Worm (Caenorhabditis elegans) whole organism, L2 larva: Measurements from ENCODE around the gene C24H11.2.

Experiments
- aly-2 ChIP-seq: fragments of 150-350 bp; optimal IDR thresholded peaks from 2 replicates; lab custom pipeline; 2014; ENCODE audit warnings: missing biosample characterization, missing genetic modification characterization
- blmp-1 ChIP-seq: sonication (generic microtip); optimal IDR thresholded peaks from 2 replicates; lab custom pipeline; 2017; ENCODE audit warnings: missing genetic modification characterization, mild to moderate bottlenecking, missing compliant biosample characterization, antibody characterized with exemption, moderate library complexity; ENCODE audit not compliant: insufficient read depth
- fos-1 ChIP-seq: fragments of 150-350 bp; optimal IDR thresholded peaks from 2 replicates; lab custom pipeline; 2014; ENCODE audit warnings: missing biosample characterization, missing genetic modification characterization
- sma-9 ChIP-seq, 2 experiments: fragments of 150-350 bp in 1 of 2; sonication (generic microtip) in 1 of 2; optimal IDR thresholded peaks; 2 replicates each; lab custom pipeline; 2014 to 2016; ENCODE audit warnings: missing genetic modification characterization in 2 of 2, mild to moderate bottlenecking in 1 of 2, missing biosample characterization in 1 of 2, missing compliant biosample characterization in 1 of 2, missing genetic modification reagents in 1 of 2, moderate library complexity in 1 of 2
- snpc-4 ChIP-seq: fragments of 150-350 bp; optimal IDR thresholded peaks from 2 replicates; lab custom pipeline; 2014; ENCODE audit warnings: missing biosample characterization, missing genetic modification characterization
- ztf-11 ChIP-seq: sonication (generic microtip); optimal IDR thresholded peaks from 2 replicates; lab custom pipeline; 2017; ENCODE audit warnings: missing biosample characterization, missing genetic modification characterization

DNA sequence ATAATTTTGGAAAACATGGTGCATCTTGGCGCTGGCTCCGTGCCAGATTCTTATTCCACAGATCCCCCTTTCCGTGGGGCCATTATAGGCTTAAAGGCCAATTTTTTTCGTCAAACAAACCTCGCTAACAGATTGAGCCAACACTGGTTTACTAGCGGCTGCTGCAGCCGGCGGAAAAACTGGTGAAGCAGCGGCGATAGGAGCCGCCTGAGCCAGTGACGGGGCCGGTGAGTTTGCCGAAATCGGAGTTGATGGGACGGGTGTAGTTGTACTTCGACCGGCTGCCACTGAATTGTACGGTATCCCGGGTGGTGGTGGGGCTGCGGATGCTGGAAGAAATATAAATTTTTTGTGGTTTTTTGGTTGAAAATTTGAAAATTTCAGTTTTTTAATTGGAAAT lies 49.6 kb upstream of the C24H11.2 start:
- TF ChIP-seq sma-9 (GFP tag; optimal IDR thresholded peaks at IDR 0.05; lab: Kevin White, UChicago) (no peak), sma-9 (tag; optimal IDR thresholded peaks at IDR 0.05; lab: Kevin White, UChicago) (no peak), fos-1 (tag; lab: Kevin White, UChicago) (no peak), blmp-1 (no peak), ztf-11 (tag; lab: Kevin White, UChicago) (no peak), snpc-4 (tag; lab: Kevin White, UChicago) (no peak), aly-2 (tag; lab: Kevin White, UChicago) (no peak)
